Fruit fly (Drosophila melanogaster) whole organism, prepupa: ENCODE results near the gene CG34268.

ENCODE experiments used
- Blimp-1 ChIP-seq: fragments of 200-800 bp; sonication (Bioruptor generic); optimal IDR thresholded peaks from 3 replicates; lab custom pipeline; 2017; ENCODE audit warnings: missing biosample characterization, missing genetic modification characterization, mild to moderate bottlenecking, moderate library complexity, missing genetic modification reagents
- CG10631 ChIP-seq: fragments of 200-800 bp; sonication (Bioruptor generic); optimal IDR thresholded peaks from 2 replicates; lab custom pipeline; 2016; ENCODE audit warnings: missing biosample characterization, missing genetic modification characterization
- CG10669 ChIP-seq: fragments of 200-800 bp; sonication (Bioruptor generic); optimal IDR thresholded peaks from 3 replicates; lab custom pipeline; 2018; ENCODE audit warnings: missing biosample characterization, mild to moderate bottlenecking, missing genetic modification characterization, moderate library complexity
- CG11762 ChIP-seq: fragments of 200-800 bp; sonication (Bioruptor generic); optimal IDR thresholded peaks from 3 replicates; lab custom pipeline; 2016; ENCODE audit warnings: missing biosample characterization, missing genetic modification characterization; ENCODE audit not compliant: insufficient read depth
- CG11902 ChIP-seq: fragments of 200-800 bp; sonication (Bioruptor generic); optimal IDR thresholded peaks from 3 replicates; lab custom pipeline; 2016; ENCODE audit warnings: missing biosample characterization, missing genetic modification characterization
- CG15336 ChIP-seq: fragments of 200-800 bp; sonication (Bioruptor generic); IDR thresholded peaks from 2 replicates; pipeline ENCODE4 v1.3.6; 2022; ENCODE audit warnings: missing biosample characterization, missing genetic modification characterization
- CG1621 ChIP-seq: fragments of 200-800 bp; sonication (Bioruptor generic); optimal IDR thresholded peaks from 3 replicates; lab custom pipeline; 2018; ENCODE audit warnings: missing biosample characterization, mild to moderate bottlenecking, missing genetic modification characterization
- CG16779 ChIP-seq: fragments of 200-800 bp; sonication (Bioruptor generic); optimal IDR thresholded peaks from 3 replicates; lab custom pipeline; 2017; ENCODE audit warnings: missing biosample characterization, mild to moderate bottlenecking, missing genetic modification characterization
- CG31627 ChIP-seq: fragments of 200-800 bp; sonication (Bioruptor generic); optimal IDR thresholded peaks from 3 replicates; lab custom pipeline; 2016; ENCODE audit warnings: missing biosample characterization, missing genetic modification characterization
- CG32006 ChIP-seq: fragments of 200-800 bp; sonication (Bioruptor generic); optimal IDR thresholded peaks from 3 replicates; lab custom pipeline; 2017; ENCODE audit warnings: missing biosample characterization, mild to moderate bottlenecking, missing genetic modification characterization
- CG3919 ChIP-seq: fragments of 200-800 bp; sonication (Bioruptor generic); optimal IDR thresholded peaks from 3 replicates; lab custom pipeline; 2016; ENCODE audit warnings: missing biosample characterization, missing genetic modification characterization
- CG4318 ChIP-seq: fragments of 200-800 bp; sonication (Bioruptor generic); optimal IDR thresholded peaks from 3 replicates; lab custom pipeline; 2017; ENCODE audit warnings: missing biosample characterization, mild to moderate bottlenecking, missing genetic modification characterization
- CG6163 ChIP-seq: fragments of 200-800 bp; sonication (Bioruptor generic); IDR thresholded peaks from 3 replicates; pipeline ENCODE4 v1.3.6; 2022; ENCODE audit warnings: missing biosample characterization, missing genetic modification characterization
- CG6808 ChIP-seq: fragments of 200-800 bp; sonication (Bioruptor generic); optimal IDR thresholded peaks from 3 replicates; lab custom pipeline; 2017; ENCODE audit warnings: missing biosample characterization, missing genetic modification characterization, mild to moderate bottlenecking, moderate library complexity, missing genetic modification reagents
- CG8119 ChIP-seq: fragments of 200-800 bp; sonication (Bioruptor generic); IDR thresholded peaks from 3 replicates; pipeline ENCODE4 v1.3.6; 2022; ENCODE audit warnings: missing biosample characterization, missing genetic modification characterization
- CG8632 ChIP-seq: fragments of 200-800 bp; sonication (Bioruptor generic); optimal IDR thresholded peaks from 3 replicates; lab custom pipeline; 2016; ENCODE audit warnings: missing biosample characterization, missing genetic modification characterization
- Eip78C ChIP-seq: fragments of 200-800 bp; sonication (Bioruptor generic); peaks from one replicate; lab custom pipeline; 2016; ENCODE audit warnings: missing biosample characterization, missing genetic modification characterization
- Eip93F ChIP-seq: fragments of 200-800 bp; sonication (Bioruptor generic); optimal IDR thresholded peaks from 2 replicates; lab custom pipeline; 2016; ENCODE audit warnings: missing biosample characterization, mild to moderate bottlenecking, missing genetic modification characterization
- Ets21C ChIP-seq: fragments of 200-800 bp; sonication (Bioruptor generic); optimal IDR thresholded peaks from 3 replicates; lab custom pipeline; 2016; ENCODE audit warnings: missing biosample characterization, missing genetic modification characterization
- Ets96B ChIP-seq: fragments of 200-800 bp; optimal IDR thresholded peaks from 2 replicates; lab custom pipeline; 2019; ENCODE audit warnings: missing biosample characterization, mild to moderate bottlenecking, missing genetic modification characterization, moderate library complexity
- Gug ChIP-seq: fragments of 200-800 bp; sonication (Bioruptor generic); IDR thresholded peaks from 2 replicates; pipeline ENCODE4 v1.3.6; 2022; ENCODE audit warnings: missing biosample characterization, missing genetic modification characterization
- Hr39 ChIP-seq: fragments of 200-800 bp; sonication (Bioruptor generic); optimal IDR thresholded peaks from 2 replicates; lab custom pipeline; 2016; ENCODE audit warnings: missing biosample characterization, missing genetic modification characterization
- Hr4 ChIP-seq: fragments of 200-800 bp; sonication (Bioruptor generic); optimal IDR thresholded peaks from 3 replicates; lab custom pipeline; 2016; ENCODE audit warnings: missing biosample characterization, missing genetic modification characterization
- Lpt ChIP-seq: fragments of 200-800 bp; sonication (Bioruptor generic); optimal IDR thresholded peaks from 3 replicates; lab custom pipeline; 2016; ENCODE audit warnings: missing biosample characterization, missing genetic modification characterization
- Met ChIP-seq: fragments of 200-800 bp; sonication (Bioruptor generic); optimal IDR thresholded peaks from 3 replicates; lab custom pipeline; 2016; ENCODE audit warnings: missing biosample characterization, missing genetic modification characterization
- OdsH ChIP-seq: fragments of 200-800 bp; sonication (Bioruptor generic); optimal IDR thresholded peaks from 3 replicates; lab custom pipeline; 2016; ENCODE audit warnings: missing biosample characterization, missing genetic modification characterization
- Smox ChIP-seq: fragments of 200-800 bp; sonication (Bioruptor generic); optimal IDR thresholded peaks from 3 replicates; lab custom pipeline; 2016; ENCODE audit warnings: missing biosample characterization, missing genetic modification characterization
- Sox102F ChIP-seq: fragments of 200-800 bp; sonication (Bioruptor generic); optimal IDR thresholded peaks from 2 replicates; lab custom pipeline; 2016; ENCODE audit warnings: missing biosample characterization, mild to moderate bottlenecking, missing genetic modification characterization
- Sox14 ChIP-seq: fragments of 200-800 bp; sonication (Bioruptor generic); optimal IDR thresholded peaks from 3 replicates; lab custom pipeline; 2016; ENCODE audit warnings: missing biosample characterization, missing genetic modification characterization
- Sox15 ChIP-seq: fragments of 200-800 bp; sonication (Bioruptor generic); optimal IDR thresholded peaks from 3 replicates; lab custom pipeline; 2016; ENCODE audit warnings: missing biosample characterization, missing genetic modification characterization
- achi ChIP-seq: fragments of 200-800 bp; sonication (Bioruptor generic); optimal IDR thresholded peaks from 3 replicates; lab custom pipeline; 2016; ENCODE audit warnings: missing biosample characterization, missing genetic modification characterization
- acj6 ChIP-seq: fragments of 200-800 bp; sonication (Bioruptor generic); optimal IDR thresholded peaks from 3 replicates; lab custom pipeline; 2016; ENCODE audit warnings: missing biosample characterization, missing genetic modification characterization
- cyc ChIP-seq: fragments of 200-800 bp; sonication (Bioruptor generic); optimal IDR thresholded peaks from 3 replicates; lab custom pipeline; 2016; ENCODE audit warnings: missing biosample characterization, missing genetic modification characterization
- dac ChIP-seq: fragments of 200-800 bp; sonication (Bioruptor generic); optimal IDR thresholded peaks from 2 replicates; lab custom pipeline; 2017; ENCODE audit warnings: missing biosample characterization, mild to moderate bottlenecking, missing genetic modification characterization
- dsx ChIP-seq: fragments of 200-800 bp; optimal IDR thresholded peaks from 3 replicates; lab custom pipeline; 2019; ENCODE audit warnings: missing biosample characterization, mild to moderate bottlenecking, missing genetic modification characterization, moderate library complexity; ENCODE audit not compliant: poor library complexity, severe bottlenecking
- esn ChIP-seq: fragments of 200-800 bp; sonication (Bioruptor generic); optimal IDR thresholded peaks from 2 replicates; lab custom pipeline; 2016; ENCODE audit warnings: missing biosample characterization, mild to moderate bottlenecking, missing genetic modification characterization, moderate library complexity
- fd59A ChIP-seq: fragments of 200-800 bp; sonication (Bioruptor generic); optimal IDR thresholded peaks from 2 replicates; lab custom pipeline; 2017; ENCODE audit warnings: missing biosample characterization, mild to moderate bottlenecking, missing genetic modification characterization, missing genetic modification reagents
- fd85E ChIP-seq: fragments of 200-800 bp; sonication (Bioruptor generic); optimal IDR thresholded peaks from 3 replicates; lab custom pipeline; 2016; ENCODE audit warnings: missing biosample characterization, missing genetic modification characterization
- fkh ChIP-seq: fragments of 200-800 bp; sonication (Bioruptor generic); optimal IDR thresholded peaks from 3 replicates; lab custom pipeline; 2017; ENCODE audit warnings: missing biosample characterization, mild to moderate bottlenecking, missing genetic modification characterization, moderate library complexity
- lz ChIP-seq: fragments of 200-800 bp; sonication (Bioruptor generic); optimal IDR thresholded peaks from 3 replicates; lab custom pipeline; 2016; ENCODE audit warnings: missing biosample characterization, missing genetic modification characterization
- net ChIP-seq: fragments of 200-800 bp; sonication (Bioruptor generic); optimal IDR thresholded peaks from 3 replicates; lab custom pipeline; 2016; ENCODE audit warnings: missing biosample characterization, missing genetic modification characterization
- pdm3 ChIP-seq: fragments of 200-800 bp; sonication (Bioruptor generic); optimal IDR thresholded peaks from 3 replicates; lab custom pipeline; 2016; ENCODE audit warnings: missing biosample characterization, missing genetic modification characterization
- spab ChIP-seq: fragments of 200-800 bp; sonication (Bioruptor generic); optimal IDR thresholded peaks from 2 replicates; lab custom pipeline; 2017; ENCODE audit warnings: missing biosample characterization, mild to moderate bottlenecking, missing genetic modification characterization, missing genetic modification reagents
- ss ChIP-seq, 2 experiments: fragments of 200-800 bp; sonication (Bioruptor generic); optimal IDR thresholded peaks; 2 replicates in 1 of 2; 3 replicates in 1 of 2; lab custom pipeline; 2017 to 2018; ENCODE audit warnings: mild to moderate bottlenecking in 2 of 2, missing biosample characterization in 2 of 2, missing genetic modification characterization in 2 of 2, moderate library complexity in 1 of 2
- svp ChIP-seq: fragments of 200-800 bp; sonication (Bioruptor generic); peaks from one replicate; lab custom pipeline; 2016; ENCODE audit warnings: missing biosample characterization, missing genetic modification characterization
- topi ChIP-seq: fragments of 200-800 bp; sonication (Bioruptor generic); optimal IDR thresholded peaks from 3 replicates; lab custom pipeline; 2016; ENCODE audit warnings: missing biosample characterization, missing genetic modification characterization
- vri ChIP-seq: fragments of 200-800 bp; sonication (Bioruptor generic); optimal IDR thresholded peaks from 3 replicates; lab custom pipeline; 2016; ENCODE audit warnings: missing biosample characterization, mild to moderate bottlenecking, missing genetic modification characterization

CG34268 gene

DNA sequence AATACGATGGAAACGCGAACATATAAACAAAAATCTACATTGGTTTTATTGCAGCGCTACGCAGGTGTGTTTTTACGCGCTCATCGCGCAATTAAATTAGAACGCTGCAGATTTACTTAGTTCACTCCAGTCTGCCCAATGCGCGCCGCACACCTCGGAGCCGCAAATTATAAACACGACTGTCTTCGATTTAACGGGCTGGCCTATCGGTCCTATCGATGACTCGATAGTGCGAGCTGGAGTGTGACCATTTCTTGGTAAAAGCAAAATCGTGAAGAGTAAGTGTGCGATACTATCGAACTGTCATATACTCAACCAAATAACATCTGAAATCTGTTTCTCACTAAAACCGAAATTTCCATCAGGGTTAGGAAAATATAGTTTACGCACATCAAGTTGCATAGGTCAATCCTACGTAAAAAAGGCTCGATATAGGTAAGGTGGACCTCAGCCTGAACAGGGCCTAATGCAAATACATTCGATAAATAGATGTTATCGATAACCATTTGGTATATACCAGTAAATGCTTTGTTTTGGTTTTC, 39.7 kb downstream of the CG34268 start, which contains the start of the genes klar and BORCS6 (continued):
- no peak for TF ChIP-seq CG4318 (GFP tag; lab: Kevin White, UChicago)
- peak; percentile 10 for TF ChIP-seq acj6 (GFP tag; lab: Kevin White, UChicago)
- TF ChIP-seq CG15336 (GFP tag; lab: Robert Waterston, UW) = no peak
- TF ChIP-seq net (GFP tag; lab: Kevin White, UChicago) = no peak

DNA sequence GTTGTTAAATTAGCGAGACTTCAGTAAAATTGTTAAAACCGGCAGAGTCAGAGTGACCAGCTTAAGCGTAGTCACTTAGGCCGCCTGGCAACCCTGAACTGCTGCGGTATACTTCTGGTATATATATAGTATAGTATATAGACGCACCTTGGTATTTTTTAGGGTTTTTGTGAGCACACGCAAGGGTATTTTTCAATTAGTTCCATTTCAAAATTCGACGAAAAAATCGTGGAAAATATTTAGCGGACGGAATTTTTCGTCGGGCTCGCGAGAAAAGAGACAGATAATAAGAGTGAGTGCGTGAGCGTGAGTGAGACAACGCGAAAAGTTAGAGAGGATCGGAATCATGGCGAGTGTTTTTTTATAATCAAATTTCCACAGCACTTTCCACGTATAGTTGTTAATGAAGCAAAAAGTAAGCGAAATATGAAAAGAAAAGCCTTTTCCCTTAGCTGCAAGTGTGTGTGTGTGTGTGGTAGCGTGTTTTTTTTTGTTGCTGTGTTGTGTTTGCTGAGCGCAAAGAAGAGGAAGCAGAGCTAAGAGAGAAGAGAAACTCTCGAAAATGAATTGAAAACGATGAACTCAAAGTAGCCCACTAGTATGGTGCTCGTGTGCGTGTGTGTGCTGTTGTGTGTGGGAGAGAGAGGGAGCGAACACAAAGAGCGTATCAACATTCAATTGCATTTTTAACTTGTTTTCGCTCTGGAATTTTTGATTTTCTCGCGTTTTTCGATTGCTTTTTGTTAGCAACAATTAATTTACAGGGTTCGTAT, 42.3 kb downstream of the CG34268 start, which contains the start of the genes Cypl and Hipk:
Gene Cypl (minus strand): TSS at position 69 of the 773 bp plus-strand sequence.
Gene Hipk (plus strand): TSS at position 198 of the 773 bp plus-strand sequence.
- no peak for TF ChIP-seq CG8632
- peak; percentile 72 for TF ChIP-seq Lpt (GFP tag; lab: Kevin White, UChicago)
- TF ChIP-seq CG1621 (tag; lab: Kevin White, UChicago) = peak; percentile 44
- no peak for TF ChIP-seq Blimp-1 (GFP tag; lab: Kevin White, UChicago)
- TF ChIP-seq fd59A (GFP tag; lab: Kevin White, UChicago) = no peak
- TF ChIP-seq CG10669 (GFP tag; lab: Kevin White, UChicago) = no peak
- no peak for TF ChIP-seq Ets96B (tag; lab: Kevin White, UChicago)
- no peak for TF ChIP-seq Gug (GFP tag; lab: Robert Waterston, UW)
- peak; percentile 44 to 77 for TF ChIP-seq ss (GFP tag; optimal IDR thresholded peaks at IDR 0.05; lab: Kevin White, UChicago)
- TF ChIP-seq CG4318 (GFP tag; lab: Kevin White, UChicago) = no peak
- TF ChIP-seq acj6 (GFP tag; lab: Kevin White, UChicago) = no peak
- peak; percentile 46 for TF ChIP-seq CG3919
- peak; percentile 87 for TF ChIP-seq Eip93F (GFP tag; lab: Kevin White, UChicago)
- TF ChIP-seq pdm3 (GFP tag; lab: Kevin White, UChicago) = peak; percentile 28
- no peak for TF ChIP-seq CG31627 (GFP tag; lab: Kevin White, UChicago)
- TF ChIP-seq Ets21C (GFP tag; lab: Kevin White, UChicago) = no peak
- peak; percentile 58; the same call in 2 of the 3 replicates for TF ChIP-seq CG8119 (GFP tag; lab: Robert Waterston, UW)
- TF ChIP-seq CG16779 = peak; percentile 51
- no peak for TF ChIP-seq dac
- no peak; the same call in 1 of the 2 replicates for TF ChIP-seq CG15336 (GFP tag; lab: Robert Waterston, UW)
- no peak for TF ChIP-seq Hr39 (GFP tag; lab: Kevin White, UChicago)
- TF ChIP-seq spab = no peak
- peak; percentile 96 for TF ChIP-seq fkh (GFP tag; lab: Kevin White, UChicago)
- peak; percentile 36 for TF ChIP-seq Sox102F (GFP tag; lab: Kevin White, UChicago)
- peak; percentile 3 for TF ChIP-seq cyc (GFP tag; lab: Kevin White, UChicago)
- TF ChIP-seq lz (GFP tag; lab: Kevin White, UChicago) = peak; percentile 13
- TF ChIP-seq CG11902 (GFP tag; lab: Kevin White, UChicago) = no peak
- peak; percentile 57 for TF ChIP-seq fd85E (GFP tag; lab: Kevin White, UChicago)
- TF ChIP-seq dsx (GFP tag; lab: Kevin White, UChicago) = peak; percentile 26
- TF ChIP-seq CG32006 (GFP tag; lab: Kevin White, UChicago) = peak; percentile 6
- TF ChIP-seq net (GFP tag; lab: Kevin White, UChicago) = peak; percentile 50
- peak; percentile 43 for TF ChIP-seq Met (GFP tag; lab: Kevin White, UChicago)
- TF ChIP-seq CG6808 (GFP tag; lab: Kevin White, UChicago) = peak; percentile 29
- TF ChIP-seq CG11762 (GFP tag; lab: Kevin White, UChicago) = no peak
- TF ChIP-seq Sox14 (GFP tag; lab: Kevin White, UChicago) = peak; percentile 57
- TF ChIP-seq Hr4 (GFP tag; lab: Kevin White, UChicago) = peak; percentile 7
- peak; percentile 21; the same call in 2 of the 3 replicates for TF ChIP-seq CG6163 (GFP tag; lab: Robert Waterston, UW)
- TF ChIP-seq OdsH (GFP tag; lab: Kevin White, UChicago) = no peak
- TF ChIP-seq achi = peak; percentile 13
- peak; percentile 63 for TF ChIP-seq vri (GFP tag; lab: Kevin White, UChicago)
- no peak for TF ChIP-seq CG10631 (GFP tag; lab: Kevin White, UChicago)
- peak; percentile 87 for TF ChIP-seq Eip78C (GFP tag; lab: Kevin White, UChicago)
- no peak for TF ChIP-seq Sox15 (GFP tag; lab: Kevin White, UChicago)
- no peak for TF ChIP-seq svp (GFP tag; lab: Kevin White, UChicago)
- TF ChIP-seq esn (GFP tag; lab: Kevin White, UChicago) = peak; percentile 54
- peak; percentile 32 for TF ChIP-seq Smox (GFP tag; lab: Kevin White, UChicago)
- TF ChIP-seq topi = peak; percentile 47
